Worm (Caenorhabditis elegans) whole organism, midembryonic: ENCODE results near the gene T03E6.9.

ENCODE experiments used
- T22C8.4 ChIP-seq: fragments of 200-800 bp; sonication (Bioruptor generic); IDR thresholded peaks from 2 replicates; pipeline ENCODE4 v1.3.6; 2022; ENCODE audit warnings: missing genetic modification characterization, missing compliant biosample characterization
- cog-1 ChIP-seq: sonication (generic microtip); optimal IDR thresholded peaks from 2 replicates; lab custom pipeline; 2016; ENCODE audit warnings: missing genetic modification characterization, missing compliant biosample characterization
- flt-1 ChIP-seq: fragments of 200-800 bp; sonication (Bioruptor generic); IDR thresholded peaks from 2 replicates; pipeline ENCODE4 v1.3.6; 2022; ENCODE audit warnings: missing genetic modification characterization, missing compliant biosample characterization
- klf-2 ChIP-seq: fragments of 200-800 bp; sonication (Bioruptor generic); conservative IDR thresholded peaks from 2 replicates; pipeline ENCODE4 v1.3.6; 2022; ENCODE audit warnings: missing genetic modification reagents, missing genetic modification characterization, missing compliant biosample characterization
- med-1 ChIP-seq: sonication (generic microtip); optimal IDR thresholded peaks from 2 replicates; lab custom pipeline; 2017; ENCODE audit warnings: missing genetic modification characterization, mild to moderate bottlenecking, missing compliant biosample characterization, antibody characterized with exemption, missing genetic modification reagents; ENCODE audit not compliant: insufficient read depth
- ref-1 ChIP-seq: fragments of 200-800 bp; sonication (Bioruptor generic); conservative IDR thresholded peaks from 2 replicates; pipeline ENCODE4 v1.3.6; 2022; ENCODE audit warnings: missing genetic modification reagents, missing genetic modification characterization, missing compliant biosample characterization
- tab-1 ChIP-seq: fragments of 200-800 bp; sonication (Bioruptor generic); IDR thresholded peaks from 2 replicates; pipeline ENCODE4 v1.3.6; 2022; ENCODE audit warnings: missing genetic modification characterization, missing compliant biosample characterization
- ztf-23 ChIP-seq: fragments of 200-800 bp; sonication (Bioruptor generic); IDR thresholded peaks from 2 replicates; pipeline ENCODE4 v1.3.6; 2022; ENCODE audit warnings: missing genetic modification reagents, missing genetic modification characterization, missing compliant biosample characterization
- ztf-29 ChIP-seq: fragments of 200-800 bp; sonication (Bioruptor generic); IDR thresholded peaks from 2 replicates; pipeline ENCODE4 v1.3.6; 2022; ENCODE audit warnings: missing genetic modification reagents, missing genetic modification characterization, missing compliant biosample characterization

T03E6.9 gene

ce11 chrV:16610094-16610493, 9.6 kb upstream of the T03E6.9 start:
- TF ChIP-seq cog-1 (tag; lab: Kevin White, UChicago) (no peak), klf-2 (GFP tag; lab: Robert Waterston, UW) (no peak), ztf-23 (no peak), flt-1 (GFP tag; lab: Robert Waterston, UW) (no peak)

ce11 chrV:16608478-16608877, 8.0 kb upstream of the T03E6.9 start:
- TF ChIP-seq cog-1 (tag; lab: Kevin White, UChicago) (no peak), T22C8.4 (GFP tag; lab: Robert Waterston, UW) (no peak), tab-1 (GFP tag; lab: Robert Waterston, UW) (no peak), flt-1 (GFP tag; lab: Robert Waterston, UW) (no peak), ref-1 (GFP tag; lab: Robert Waterston, UW) (no peak), ztf-23 (no peak), klf-2 (GFP tag; lab: Robert Waterston, UW) (no peak)

- TF ChIP-seq ztf-29 (GFP tag; lab: Robert Waterston, UW) (no peak), ztf-23 (no peak), flt-1 (GFP tag; lab: Robert Waterston, UW) (no peak), T22C8.4 (GFP tag; lab: Robert Waterston, UW) (no peak), ref-1 (GFP tag; lab: Robert Waterston, UW) (no peak)
Observed at ce11 chrV:16606313-16606712, 5.8 kb upstream of the T03E6.9 start, which contains the start of gene Y32B12C.1. Gene Y32B12C.1 (plus strand): TSS chrV:16606613.

- TF ChIP-seq ztf-23 = no peak
- TF ChIP-seq flt-1 (GFP tag; lab: Robert Waterston, UW) = no peak
- TF ChIP-seq cog-1 (tag; lab: Kevin White, UChicago) = no peak
- TF ChIP-seq med-1 (GFP tag; lab: Kevin White, UChicago) = no peak
- no peak for TF ChIP-seq ref-1 (GFP tag; lab: Robert Waterston, UW)
Observed at ce11 chrV:16605463-16605862, 4.9 kb upstream of the T03E6.9 start.

ce11 chrV:16604301-16604700, 3.8 kb upstream of the T03E6.9 start:
- no peak for TF ChIP-seq ztf-29 (GFP tag; lab: Robert Waterston, UW)
- no peak for TF ChIP-seq klf-2 (GFP tag; lab: Robert Waterston, UW)
- TF ChIP-seq T22C8.4 (GFP tag; lab: Robert Waterston, UW) = no peak
- TF ChIP-seq cog-1 (tag; lab: Kevin White, UChicago) = no peak
- no peak for TF ChIP-seq ref-1 (GFP tag; lab: Robert Waterston, UW)
- no peak for TF ChIP-seq med-1 (GFP tag; lab: Kevin White, UChicago)

- TF ChIP-seq flt-1 (GFP tag; lab: Robert Waterston, UW) (no peak), ztf-29 (GFP tag; lab: Robert Waterston, UW) (no peak), med-1 (GFP tag; lab: Kevin White, UChicago) (no peak), cog-1 (tag; lab: Kevin White, UChicago) (no peak), T22C8.4 (GFP tag; lab: Robert Waterston, UW) (no peak), klf-2 (GFP tag; lab: Robert Waterston, UW) (no peak), ref-1 (GFP tag; lab: Robert Waterston, UW) (no peak), tab-1 (GFP tag; lab: Robert Waterston, UW) (no peak)
Observed at ce11 chrV:16603102-16603501, 2.6 kb upstream of the T03E6.9 start, which contains the start of gene T03E6.8. Gene T03E6.8 (minus strand): TSS chrV:16603202.

ce11 chrV:16599835-16600234, 688 bp downstream of the T03E6.9 start:
- no peak for TF ChIP-seq flt-1 (GFP tag; lab: Robert Waterston, UW)
- TF ChIP-seq ztf-29 (GFP tag; lab: Robert Waterston, UW) = no peak

ce11 chrV:16598437-16598836, 2.1 kb downstream of the T03E6.9 start:
- TF ChIP-seq ref-1 (GFP tag; lab: Robert Waterston, UW) (no peak), ztf-23 (no peak)

ce11 chrV:16596102-16596501, 4.4 kb downstream of the T03E6.9 start:
- TF ChIP-seq T22C8.4 (GFP tag; lab: Robert Waterston, UW) = no peak
- no peak for TF ChIP-seq ztf-23
- no peak for TF ChIP-seq med-1 (GFP tag; lab: Kevin White, UChicago)
- no peak for TF ChIP-seq tab-1 (GFP tag; lab: Robert Waterston, UW)
- TF ChIP-seq cog-1 (tag; lab: Kevin White, UChicago) = no peak
- TF ChIP-seq ztf-29 (GFP tag; lab: Robert Waterston, UW) = no peak

- TF ChIP-seq cog-1 (tag; lab: Kevin White, UChicago) = no peak
- no peak for TF ChIP-seq klf-2 (GFP tag; lab: Robert Waterston, UW)
- TF ChIP-seq ref-1 (GFP tag; lab: Robert Waterston, UW) = no peak
Observed at ce11 chrV:16595140-16595791, 5.3 kb downstream of the T03E6.9 start, which contains the start of gene cpl-1. Gene cpl-1 (minus strand): TSS chrV:16595346.

ce11 chrV:16594514-16594913, 6.0 kb downstream of the T03E6.9 start:
- no peak for TF ChIP-seq cog-1 (tag; lab: Kevin White, UChicago)
- TF ChIP-seq T22C8.4 (GFP tag; lab: Robert Waterston, UW) = no peak
- TF ChIP-seq ref-1 (GFP tag; lab: Robert Waterston, UW) = no peak
- no peak for TF ChIP-seq ztf-29 (GFP tag; lab: Robert Waterston, UW)
- no peak for TF ChIP-seq flt-1 (GFP tag; lab: Robert Waterston, UW)
- TF ChIP-seq klf-2 (GFP tag; lab: Robert Waterston, UW) = no peak
- no peak for TF ChIP-seq tab-1 (GFP tag; lab: Robert Waterston, UW)
- no peak for TF ChIP-seq ztf-23
